Worm (Caenorhabditis elegans): Measurements from ENCODE around the gene nhr-199.

nhr-199 gene

ce11 chrV:15710401-15710800 lies 10.7 kb upstream of the nhr-199 start, which contains the start of gene Y6E2A.1 (continued):
- TF ChIP-seq gei-8 (GFP tag; optimal IDR thresholded peaks at IDR 0.05): no peak

DNA sequence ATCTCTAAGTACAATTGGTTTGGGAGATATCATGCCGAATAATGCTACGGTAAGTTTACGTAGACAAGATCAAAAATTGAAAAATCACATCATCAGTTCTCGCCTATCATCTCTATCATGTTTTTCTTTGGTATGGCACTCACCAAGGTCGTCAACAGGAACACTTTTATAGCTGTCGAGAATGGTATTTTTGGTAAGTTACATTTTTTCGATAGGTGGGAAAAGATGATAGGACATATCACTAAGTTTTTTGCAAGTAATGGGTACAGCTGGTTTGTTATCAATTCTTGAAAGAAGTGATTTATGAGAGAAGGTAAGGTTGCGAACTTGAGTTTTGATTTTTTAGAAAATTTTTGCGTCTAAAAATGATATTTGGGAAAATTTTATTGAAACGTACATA lies 8.3 kb upstream of the nhr-199 start:
- TF ChIP-seq ZK546.5 (tag; optimal IDR thresholded peaks at IDR 0.05): no peak
- no peak for TF ChIP-seq F37D6.2 (tag; optimal IDR thresholded peaks at IDR 0.05)
- TF ChIP-seq lin-13 (GFP tag; optimal IDR thresholded peaks at IDR 0.05): no peak
- TF ChIP-seq aha-1 (tag): no peak
- TF ChIP-seq daf-8 (GFP tag; IDR thresholded peaks at IDR 0.05): no peak
- no peak for TF ChIP-seq R02D3.7 (tag; optimal IDR thresholded peaks at IDR 0.05)
- no peak for TF ChIP-seq daf-12 (tag; optimal IDR thresholded peaks at IDR 0.05)
- no peak for TF ChIP-seq nhr-237 (tag; optimal IDR thresholded peaks at IDR 0.05)
- TF ChIP-seq F44E2.7 (GFP tag; IDR thresholded peaks at IDR 0.05): no peak
- TF ChIP-seq mes-2 (tag; optimal IDR thresholded peaks at IDR 0.05; ENCODE audit: poor library complexity, severe bottlenecking): no peak
- TF ChIP-seq lin-39 (tag; optimal IDR thresholded peaks at IDR 0.05): no peak
- 0 out of 2 replicates have a peak, but pooled peaks have one; percentile 31 for TF ChIP-seq tra-1 (GFP tag; IDR thresholded peaks at IDR 0.05)
- 0 out of 2 replicates have a peak, but pooled peaks have one; percentile 20 for TF ChIP-seq ceh-20 (GFP tag; IDR thresholded peaks at IDR 0.05)
- TF ChIP-seq ceh-82 (tag; optimal IDR thresholded peaks at IDR 0.05): no peak
- no peak for TF ChIP-seq nhr-25 (tag; optimal IDR thresholded peaks at IDR 0.05; ENCODE audit: borderline replicate concordance, insufficient read depth)
- no peak for TF ChIP-seq dpl-1 (GFP tag; optimal IDR thresholded peaks at IDR 0.05)
- TF ChIP-seq ceh-32 (tag; optimal IDR thresholded peaks at IDR 0.05; ENCODE audit: poor library complexity): no peak
- no peak for TF ChIP-seq Y75B8A.6 (GFP tag; IDR thresholded peaks at IDR 0.05)
- no peak for TF ChIP-seq set-16 (GFP tag; IDR thresholded peaks at IDR 0.05)
- no peak for TF ChIP-seq zfp-3 (GFP tag; conservative IDR thresholded peaks at IDR 0.05)
- peak in 1 of 2 experiments; percentile 81 for TF ChIP-seq unc-62 (GFP tag; optimal IDR thresholded peaks at IDR 0.05 in 1 of 2)
- no peak for TF ChIP-seq unc-62 (tag; optimal IDR thresholded peaks at IDR 0.05)
- TF ChIP-seq pha-4 (GFP tag; IDR thresholded peaks at IDR 0.05): no peak
- TF ChIP-seq pha-4 (tag; optimal IDR thresholded peaks at IDR 0.05): no peak
- no peak for TF ChIP-seq vab-7 (GFP tag; IDR thresholded peaks at IDR 0.05)
- no peak for TF ChIP-seq nhr-48 (tag; optimal IDR thresholded peaks at IDR 0.05)
- TF ChIP-seq daf-16 (GFP tag; optimal IDR thresholded peaks at IDR 0.05): no peak
- TF ChIP-seq daf-16 (tag; optimal IDR thresholded peaks at IDR 0.05): no peak
- peak; percentile 55 for TF ChIP-seq nhr-28 (tag; optimal IDR thresholded peaks at IDR 0.05)
- no peak for TF ChIP-seq hif-1 (tag; optimal IDR thresholded peaks at IDR 0.05)
- no peak for TF ChIP-seq ceh-28 (tag; optimal IDR thresholded peaks at IDR 0.05)
- no peak for TF ChIP-seq T26A8.4 (GFP tag; IDR thresholded peaks at IDR 0.05)

ce11 chrV:15704745-15705144 lies 5.0 kb upstream of the nhr-199 start, which contains the start of gene twk-34:
TSS of gene twk-34 (plus strand) at chrV:15704960.
- no peak for TF ChIP-seq F44E2.7 (GFP tag; IDR thresholded peaks at IDR 0.05)
- no peak for TF ChIP-seq zfp-2 (tag; optimal IDR thresholded peaks at IDR 0.05)
- no peak for TF ChIP-seq Y105C5A.15 (GFP tag; IDR thresholded peaks at IDR 0.05)
- peak; percentile 21; the same call in 1 of the 2 replicates for TF ChIP-seq dmd-6 (GFP tag; IDR thresholded peaks at IDR 0.05)
- TF ChIP-seq nhr-10 (tag; optimal IDR thresholded peaks at IDR 0.05): no peak
- TF ChIP-seq pha-4 (GFP tag; IDR thresholded peaks at IDR 0.05): no peak
- no peak for TF ChIP-seq pha-4 (tag; optimal IDR thresholded peaks at IDR 0.05)
- no peak for TF ChIP-seq nhr-11 (tag; optimal IDR thresholded peaks at IDR 0.05)
- no peak for TF ChIP-seq T26A8.4 (GFP tag; IDR thresholded peaks at IDR 0.05)
- TF ChIP-seq hmg-1.1 (GFP tag; IDR thresholded peaks at IDR 0.05): no peak
- peak; percentile 7 for TF ChIP-seq nhr-28 (tag; optimal IDR thresholded peaks at IDR 0.05)
